Worm (Caenorhabditis elegans): Measurements from ENCODE around the gene hda-2.

ce11 chrII:7985029-7985428 is 37.3 kb downstream of the hda-2 start:
- no peak for TF ChIP-seq unc-62 (GFP tag; optimal IDR thresholded peaks at IDR 0.05)
- TF ChIP-seq mab-5 (tag; optimal IDR thresholded peaks at IDR 0.05), result no peak
- no peak for TF ChIP-seq lin-39 (tag; optimal IDR thresholded peaks at IDR 0.05)
- no peak for TF ChIP-seq zag-1 (tag; optimal IDR thresholded peaks at IDR 0.05)
